Fruit fly (Drosophila melanogaster) Kc167 (cell line): Measurements from ENCODE around the gene sav.

Experiments used
- Sin3A ChIP-seq: fragments of >200 bp; optimal IDR thresholded peaks from 2 replicates; lab custom pipeline; 2018; ENCODE audit warnings: missing external identifiers
- psq ChIP-seq: fragments of >200 bp; optimal IDR thresholded peaks from 2 replicates; lab custom pipeline; 2017; ENCODE audit warnings: missing external identifiers
- ttk ChIP-seq: sonication (Bioruptor generic); optimal IDR thresholded peaks from 2 replicates; lab custom pipeline; 2017; ENCODE audit warnings: missing external identifiers

DNA sequence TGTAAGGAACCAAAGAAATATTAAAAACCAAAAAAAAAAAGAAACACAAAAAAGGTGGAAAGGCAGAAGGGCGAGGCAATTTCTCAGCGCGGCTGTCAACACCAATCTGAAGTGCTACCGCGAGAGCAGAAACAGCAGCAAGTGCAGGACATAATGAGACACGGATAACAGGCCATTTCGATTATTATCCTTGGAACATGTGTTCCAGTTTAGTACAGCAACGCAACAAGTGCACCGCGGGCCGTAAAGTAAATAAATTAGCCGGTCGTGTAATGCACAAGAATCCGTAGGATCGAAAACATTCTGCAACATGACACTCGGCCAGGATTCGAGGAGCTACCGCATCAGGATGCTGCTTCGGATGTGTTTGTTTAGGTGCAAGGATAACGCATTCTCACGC, 23.0 kb downstream of the sav start:
- no peak for TF ChIP-seq Sin3A (lab: Kevin White, UChicago)
- TF ChIP-seq ttk (lab: Kevin White, UChicago), result no peak
- no peak for TF ChIP-seq psq (lab: Kevin White, UChicago)
